7 fruit fly cellular contexts compared by ENCODE assay signal in genomic region chr2L:18936056-18936455, dm6.
TF ChIP-seq lines count a peak whose summit lies in the region.

No protein-coding gene starts in this region.

- TF ChIP-seq CTCF in S2 (optimal IDR thresholded peaks at IDR 0.05; lab: Kevin White, UChicago) = peak; percentile 60 to 61
- no peak for TF ChIP-seq CTCF in whole organism, embryonic (GFP tag; optimal IDR thresholded peaks at IDR 0.05; lab: Kevin White, UChicago)

TF ChIP-seq in whole organism, 6 proteins besides CTCF, POLR2A, EP300 and RAD21:
- TF ChIP-seq CG8478 (optimal IDR thresholded peaks at IDR 0.05; lab: Kevin White, UChicago) (peak; percentile 92), pan (optimal IDR thresholded peaks at IDR 0.05; lab: Kevin White, UChicago) (no peak), EcR (GFP tag; optimal IDR thresholded peaks at IDR 0.05; lab: Kevin White, UChicago) (no peak)
TF ChIP-seq in whole organism: peak in this region for 1.

TF ChIP-seq in whole organism, adult, 20 proteins besides CTCF, POLR2A, EP300 and RAD21 (continues in another document):
- TF ChIP-seq Mnt (GFP tag; optimal IDR thresholded peaks at IDR 0.05; lab: Kevin White, UChicago) (no peak), tj (GFP tag; optimal IDR thresholded peaks at IDR 0.05; lab: Kevin White, UChicago) (no peak), pad (GFP tag; optimal IDR thresholded peaks at IDR 0.05; lab: Kevin White, UChicago) (peak; percentile 100), CG12768 (GFP tag; optimal IDR thresholded peaks at IDR 0.05; lab: Kevin White, UChicago) (no peak), bab1 (GFP tag; optimal IDR thresholded peaks at IDR 0.05; lab: Kevin White, UChicago) (no peak), cnc (optimal IDR thresholded peaks at IDR 0.05; lab: Kevin White, UChicago) (no peak), CG7045 (GFP tag; optimal IDR thresholded peaks at IDR 0.05; lab: Kevin White, UChicago) (no peak), kay (GFP tag; lab: Kevin White, UChicago; ENCODE audit: borderline replicate concordance) (no peak), Crg-1 (GFP tag; optimal IDR thresholded peaks at IDR 0.05; lab: Kevin White, UChicago) (no peak), CG14711 (tag; optimal IDR thresholded peaks at IDR 0.05; lab: Kevin White, UChicago) (no peak), CG5204 (GFP tag; optimal IDR thresholded peaks at IDR 0.05; lab: Kevin White, UChicago) (no peak), cic (GFP tag; optimal IDR thresholded peaks at IDR 0.05; lab: Kevin White, UChicago) (peak; percentile 2), CG1620 (GFP tag; optimal IDR thresholded peaks at IDR 0.05; lab: Kevin White, UChicago) (no peak), CG33017 (tag; optimal IDR thresholded peaks at IDR 0.05; lab: Kevin White, UChicago) (no peak), CG11617 (GFP tag; optimal IDR thresholded peaks at IDR 0.05; lab: Kevin White, UChicago) (no peak), toe (GFP tag; optimal IDR thresholded peaks at IDR 0.05; lab: Kevin White, UChicago) (no peak), Hr96 (GFP tag; optimal IDR thresholded peaks at IDR 0.05; lab: Kevin White, UChicago) (no peak), CG7101 (tag; optimal IDR thresholded peaks at IDR 0.05; lab: Kevin White, UChicago) (no peak)

TF ChIP-seq in whole organism, embryonic, 481 proteins besides CTCF, POLR2A, EP300 and RAD21 (continues in another document):
- TF ChIP-seq CoRest (tag; optimal IDR thresholded peaks at IDR 0.05; lab: Kevin White, UChicago) (peak; percentile 58), CG34224 (GFP tag; IDR thresholded peaks at IDR 0.05; lab: Robert Waterston, UW; ENCODE audit: partially characterized antibody) (peak; percentile 32; the same call in 2 of the 3 replicates), ewg (GFP tag; optimal IDR thresholded peaks at IDR 0.05; lab: Kevin White, UChicago) (peak; percentile 80), kah (GFP tag; optimal IDR thresholded peaks at IDR 0.05; lab: Kevin White, UChicago) (peak; percentile 27), schlank (tag; optimal IDR thresholded peaks at IDR 0.05; lab: Kevin White, UChicago) (no peak), CG8478 (optimal IDR thresholded peaks at IDR 0.05; lab: Kevin White, UChicago) (peak; percentile 92), CG17829 (tag; optimal IDR thresholded peaks at IDR 0.05; lab: Kevin White, UChicago) (peak; percentile 30), Dref (GFP tag; IDR thresholded peaks at IDR 0.05; lab: Robert Waterston, UW) (no peak), CG1832 (GFP tag; optimal IDR thresholded peaks at IDR 0.05; lab: Kevin White, UChicago) (peak; percentile 99), seq (GFP tag; IDR thresholded peaks at IDR 0.05; lab: Robert Waterston, UW) (peak; percentile 58; the same call in 1 of the 2 replicates), CG9932 (GFP tag; IDR thresholded peaks at IDR 0.05; lab: Robert Waterston, UW) (no peak), hkb (optimal IDR thresholded peaks at IDR 0.05; lab: Kevin White, UChicago) (no peak), hkb (GFP tag; IDR thresholded peaks at IDR 0.05; lab: Robert Waterston, UW) (peak; percentile 58; the same call in 1 of the 2 replicates), chinmo (GFP tag; IDR thresholded peaks at IDR 0.05; lab: Robert Waterston, UW; ENCODE audit: partially characterized antibody) (peak; percentile 91; the same call in 2 of the 4 replicates), pzg (GFP tag; optimal IDR thresholded peaks at IDR 0.05; lab: Kevin White, UChicago) (no peak), lov (optimal IDR thresholded peaks at IDR 0.05; lab: Kevin White, UChicago) (no peak), lov (GFP tag; IDR thresholded peaks at IDR 0.05; lab: Robert Waterston, UW) (0 out of 3 replicates have a peak, but pooled peaks have one; percentile 29)

TF ChIP-seq in whole organism, prepupa, 60 proteins besides CTCF, POLR2A, EP300 and RAD21:
- peak; percentile 8 for TF ChIP-seq esn (GFP tag; optimal IDR thresholded peaks at IDR 0.05; lab: Kevin White, UChicago)
- no peak for TF ChIP-seq acj6 (GFP tag; optimal IDR thresholded peaks at IDR 0.05; lab: Kevin White, UChicago)
- no peak for TF ChIP-seq Hr4 (GFP tag; optimal IDR thresholded peaks at IDR 0.05; lab: Kevin White, UChicago)
- TF ChIP-seq CG1621 (tag; optimal IDR thresholded peaks at IDR 0.05; lab: Kevin White, UChicago) = peak; percentile 99
- no peak for TF ChIP-seq CG16779 (tag; optimal IDR thresholded peaks at IDR 0.05; lab: Kevin White, UChicago)
- TF ChIP-seq Eip93F (GFP tag; optimal IDR thresholded peaks at IDR 0.05; lab: Kevin White, UChicago) = no peak
- TF ChIP-seq CG6163 (GFP tag; IDR thresholded peaks at IDR 0.05; lab: Robert Waterston, UW) = peak; percentile 49; the same call in 1 of the 3 replicates

TF ChIP-seq in whole organism, pupa, 21 proteins besides CTCF, POLR2A, EP300 and RAD21:
- TF ChIP-seq fd96Ca (GFP tag; IDR thresholded peaks at IDR 0.05; lab: Robert Waterston, UW) (peak; percentile 79), gl (tag; optimal IDR thresholded peaks at IDR 0.05; lab: Kevin White, UChicago) (no peak), Snoo (tag; optimal IDR thresholded peaks at IDR 0.05; lab: Kevin White, UChicago) (no peak), CG13204 (GFP tag; optimal IDR thresholded peaks at IDR 0.05; lab: Kevin White, UChicago) (no peak), D1 (tag; optimal IDR thresholded peaks at IDR 0.05; lab: Kevin White, UChicago) (peak; percentile 50), CG32121 (GFP tag; IDR thresholded peaks at IDR 0.05; lab: Robert Waterston, UW) (peak; percentile 58; the same call in 1 of the 2 replicates)

TF ChIP-seq in whole organism, wandering third instar larva, 38 proteins besides CTCF, POLR2A, EP300 and RAD21:
- no peak for TF ChIP-seq rgr (GFP tag; optimal IDR thresholded peaks at IDR 0.05; lab: Kevin White, UChicago)
- TF ChIP-seq dsf (GFP tag; optimal IDR thresholded peaks at IDR 0.05; lab: Kevin White, UChicago; ENCODE audit: borderline replicate concordance) = no peak
- TF ChIP-seq CG32264 (GFP tag; optimal IDR thresholded peaks at IDR 0.05; lab: Kevin White, UChicago) = no peak
- peak; percentile 67 for TF ChIP-seq Myc (optimal IDR thresholded peaks at IDR 0.05; lab: Kevin White, UChicago)
- no peak for TF ChIP-seq h (GFP tag; optimal IDR thresholded peaks at IDR 0.05; lab: Kevin White, UChicago)
- no peak for TF ChIP-seq dmrt93B (GFP tag; optimal IDR thresholded peaks at IDR 0.05; lab: Kevin White, UChicago)
- TF ChIP-seq br (GFP tag; optimal IDR thresholded peaks at IDR 0.05; lab: Kevin White, UChicago) = no peak
- no peak for TF ChIP-seq Mio (GFP tag; optimal IDR thresholded peaks at IDR 0.05; lab: Kevin White, UChicago)
- peak; percentile 71 for TF ChIP-seq Dif (GFP tag; optimal IDR thresholded peaks at IDR 0.05; lab: Kevin White, UChicago; ENCODE audit: partially characterized antibody)
- no peak for TF ChIP-seq foxo (GFP tag; optimal IDR thresholded peaks at IDR 0.05; lab: Kevin White, UChicago)
- peak; percentile 64 for TF ChIP-seq Hr83 (GFP tag; optimal IDR thresholded peaks at IDR 0.05; lab: Kevin White, UChicago; ENCODE audit: poor library complexity, severe bottlenecking)
- TF ChIP-seq jim (GFP tag; optimal IDR thresholded peaks at IDR 0.05; lab: Kevin White, UChicago) = no peak
- no peak for TF ChIP-seq OdsH (GFP tag; optimal IDR thresholded peaks at IDR 0.05; lab: Kevin White, UChicago)
- TF ChIP-seq woc (GFP tag; optimal IDR thresholded peaks at IDR 0.05; lab: Kevin White, UChicago) = no peak
- no peak for TF ChIP-seq psq (GFP tag; optimal IDR thresholded peaks at IDR 0.05; lab: Kevin White, UChicago)
- no peak for TF ChIP-seq fru (GFP tag; optimal IDR thresholded peaks at IDR 0.05; lab: Kevin White, UChicago)
- no peak for TF ChIP-seq Hnf4 (GFP tag; optimal IDR thresholded peaks at IDR 0.05; lab: Kevin White, UChicago)
- no peak for TF ChIP-seq sv (GFP tag; optimal IDR thresholded peaks at IDR 0.05; lab: Kevin White, UChicago)
- no peak for TF ChIP-seq CG9705 (GFP tag; optimal IDR thresholded peaks at IDR 0.05; lab: Kevin White, UChicago)
- TF ChIP-seq dl (GFP tag; optimal IDR thresholded peaks at IDR 0.05; lab: Kevin White, UChicago; ENCODE audit: insufficient read depth in 1 of 2, partially characterized antibody in 2 of 2) = no peak
- no peak for TF ChIP-seq brk (GFP tag; optimal IDR thresholded peaks at IDR 0.05; lab: Kevin White, UChicago)
- TF ChIP-seq N (GFP tag; optimal IDR thresholded peaks at IDR 0.05; lab: Kevin White, UChicago) = no peak
- TF ChIP-seq Jra (GFP tag; optimal IDR thresholded peaks at IDR 0.05; lab: Kevin White, UChicago) = no peak
- TF ChIP-seq sage (GFP tag; optimal IDR thresholded peaks at IDR 0.05; lab: Kevin White, UChicago) = no peak
- no peak for TF ChIP-seq GATAd (GFP tag; optimal IDR thresholded peaks at IDR 0.05; lab: Kevin White, UChicago)
- TF ChIP-seq Rel (GFP tag; optimal IDR thresholded peaks at IDR 0.05; lab: Kevin White, UChicago) = no peak
- TF ChIP-seq Rel (tag; optimal IDR thresholded peaks at IDR 0.05; lab: Kevin White, UChicago) = no peak
- TF ChIP-seq lola (GFP tag; optimal IDR thresholded peaks at IDR 0.05; lab: Kevin White, UChicago) = no peak
- TF ChIP-seq HLH106 (tag; optimal IDR thresholded peaks at IDR 0.05; lab: Kevin White, UChicago) = no peak
- TF ChIP-seq Vsx2 (GFP tag; optimal IDR thresholded peaks at IDR 0.05; lab: Kevin White, UChicago; ENCODE audit: partially characterized antibody) = peak; percentile 5
TF ChIP-seq in whole organism, wandering third instar larva: peak in this region for 4.
